Worm (Caenorhabditis elegans) whole organism, young adult: Measurements from ENCODE around the gene spp-8.
A peak's percentile ranks its signal among the peaks of the same experiment; 100 is the strongest.

Experiments used
- F33H1.4 ChIP-seq: fragments of 200-800 bp; sonication (Bioruptor generic); IDR thresholded peaks from 2 replicates; pipeline ENCODE4 v1.3.6; 2022; ENCODE audit warnings: missing genetic modification reagents, missing genetic modification characterization, missing compliant biosample characterization
- F49E8.2 ChIP-seq: sonication (generic microtip); optimal IDR thresholded peaks from 3 replicates; lab custom pipeline; 2017; ENCODE audit warnings: missing genetic modification characterization, mild to moderate bottlenecking, missing compliant biosample characterization, antibody characterized with exemption, moderate library complexity; ENCODE audit not compliant: insufficient read depth
- Y79H2A.3 ChIP-seq: fragments of 200-800 bp; sonication (Bioruptor generic); conservative IDR thresholded peaks from 2 replicates; pipeline ENCODE4 v1.3.6; 2022; ENCODE audit warnings: missing genetic modification reagents, missing genetic modification characterization, missing compliant biosample characterization
- aptf-2 ChIP-seq: fragments of 200-800 bp; sonication (Bioruptor generic); conservative IDR thresholded peaks from 2 replicates; pipeline ENCODE4 v1.3.6; 2022; ENCODE audit warnings: missing genetic modification reagents, missing genetic modification characterization, missing compliant biosample characterization
- bed-1 ChIP-seq: fragments of 200-800 bp; sonication (Bioruptor generic); IDR thresholded peaks from 2 replicates; pipeline ENCODE4 v1.3.6; 2022; ENCODE audit warnings: missing genetic modification reagents, missing genetic modification characterization, missing compliant biosample characterization
- madf-3 ChIP-seq: fragments of 200-800 bp; sonication (Bioruptor generic); IDR thresholded peaks from 2 replicates; pipeline ENCODE4 v1.3.6; 2022; ENCODE audit warnings: missing genetic modification reagents, missing genetic modification characterization, missing compliant biosample characterization
- nfya-1 ChIP-seq: sonication (generic microtip); optimal IDR thresholded peaks from 2 replicates; lab custom pipeline; 2017; ENCODE audit warnings: antibody characterized with exemption, missing compliant biosample characterization, missing genetic modification characterization, borderline replicate concordance; ENCODE audit not compliant: insufficient read depth
- nhr-90 ChIP-seq: sonication (generic microtip); optimal IDR thresholded peaks from 2 replicates; lab custom pipeline; 2016; ENCODE audit warnings: missing genotype, mild to moderate bottlenecking, missing genetic modification characterization, missing compliant biosample characterization
- sea-2 ChIP-seq: fragments of 200-800 bp; sonication (Bioruptor generic); IDR thresholded peaks from 2 replicates; pipeline ENCODE4 v1.3.6; 2022; ENCODE audit warnings: missing genetic modification characterization, missing compliant biosample characterization

- no peak for TF ChIP-seq F33H1.4 (GFP tag; lab: Robert Waterston, UW)
- TF ChIP-seq bed-1, result no peak
- TF ChIP-seq nhr-90 (tag; lab: Kevin White, UChicago), result no peak
- TF ChIP-seq aptf-2 (GFP tag; lab: Robert Waterston, UW), result no peak
- no peak for TF ChIP-seq sea-2
- no peak for TF ChIP-seq nfya-1 (tag; lab: Kevin White, UChicago)
- TF ChIP-seq F49E8.2 (tag; lab: Kevin White, UChicago), result no peak
- peak; percentile 77; the same call in 1 of the 2 replicates for TF ChIP-seq Y79H2A.3 (GFP tag; lab: Robert Waterston, UW)
- no peak for TF ChIP-seq madf-3 (GFP tag; lab: Robert Waterston, UW)
Measured at ce11 chrIV:8514546-8514945, 33.1 kb downstream of the spp-8 start.
